Fruit fly (Drosophila melanogaster): ENCODE measurements around the gene mRpL51.

DNA sequence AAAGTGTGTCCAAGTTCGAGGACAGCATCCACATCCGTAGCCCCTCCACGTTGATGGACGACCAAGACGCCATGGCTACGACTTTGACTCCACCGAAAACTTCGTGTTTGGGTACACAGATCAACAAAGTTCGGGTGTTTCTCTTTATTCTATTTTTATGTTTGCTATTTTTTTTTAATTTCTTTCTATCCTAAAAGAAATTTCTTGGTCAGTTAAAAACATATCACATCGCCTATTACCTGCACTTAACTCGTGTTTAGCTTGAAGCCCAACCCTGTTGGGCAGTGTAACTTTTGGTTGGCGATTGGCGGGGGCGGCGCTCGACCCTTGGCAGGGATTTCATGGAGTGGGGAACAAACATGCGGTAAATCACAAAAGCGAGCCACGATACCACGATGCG is 43.7 kb downstream of the mRpL51 start:
- TF ChIP-seq Myc (optimal IDR thresholded peaks at IDR 0.05) (no peak), psq (optimal IDR thresholded peaks at IDR 0.05) (no peak), insv (optimal IDR thresholded peaks at IDR 0.05) (no peak), ttk (optimal IDR thresholded peaks at IDR 0.05) (no peak), h (optimal IDR thresholded peaks at IDR 0.05) (no peak)
